Fruit fly (Drosophila melanogaster) whole organism, embryonic: ENCODE results near the gene CG14961.
A peak's percentile ranks its signal among the peaks of the same experiment; 100 is the strongest.

Experiments
- Ada2b ChIP-seq: fragments of 200-800 bp; sonication (Bioruptor generic); IDR thresholded peaks from 2 replicates; pipeline ENCODE4 v1.3.6; 2022; ENCODE audit warnings: missing biosample characterization, missing genetic modification characterization
- B-H1 ChIP-seq: fragments of 200-800 bp; sonication (Bioruptor generic); IDR thresholded peaks from 3 replicates; pipeline ENCODE4 v1.3.6; 2022; ENCODE audit warnings: missing biosample characterization, missing genetic modification characterization
- CG10565 ChIP-seq: fragments of 200-800 bp; sonication (Bioruptor generic); optimal IDR thresholded peaks from 3 replicates; lab custom pipeline; 2016; ENCODE audit warnings: missing biosample characterization, mild to moderate bottlenecking, missing genetic modification characterization
- CG11247 ChIP-seq: fragments of 200-800 bp; sonication (Bioruptor generic); IDR thresholded peaks from 2 replicates; pipeline ENCODE4 v1.3.6; 2022; ENCODE audit warnings: missing biosample characterization, missing genetic modification characterization
- CG11398 ChIP-seq: fragments of 200-800 bp; sonication (Bioruptor generic); optimal IDR thresholded peaks from 2 replicates; lab custom pipeline; 2016; ENCODE audit warnings: missing biosample characterization, missing genetic modification characterization
- CG12104 ChIP-seq: fragments of 200-800 bp; sonication (Bioruptor generic); optimal IDR thresholded peaks from 3 replicates; lab custom pipeline; 2016; ENCODE audit warnings: missing biosample characterization, missing genetic modification characterization
- CG13296 ChIP-seq: fragments of 200-800 bp; sonication (Bioruptor generic); optimal IDR thresholded peaks from 3 replicates; lab custom pipeline; 2018; ENCODE audit warnings: missing biosample characterization, mild to moderate bottlenecking, missing genetic modification characterization
- CG13624 ChIP-seq: fragments of 200-800 bp; sonication (Bioruptor generic); optimal IDR thresholded peaks from 2 replicates; lab custom pipeline; 2016; ENCODE audit warnings: missing biosample characterization, missing genetic modification characterization
- CG15696 ChIP-seq: fragments of 200-800 bp; sonication (Bioruptor generic); optimal IDR thresholded peaks from 2 replicates; lab custom pipeline; 2019; ENCODE audit warnings: missing biosample characterization, mild to moderate bottlenecking, missing genetic modification characterization, moderate library complexity
- CG1602 ChIP-seq: fragments of 200-800 bp; sonication (Bioruptor generic); optimal IDR thresholded peaks from 3 replicates; lab custom pipeline; 2016; ENCODE audit warnings: missing biosample characterization, missing genetic modification characterization
- CG1832 ChIP-seq: fragments of 200-800 bp; sonication (Bioruptor generic); optimal IDR thresholded peaks from 2 replicates; lab custom pipeline; 2017; ENCODE audit warnings: missing biosample characterization, mild to moderate bottlenecking, missing genetic modification characterization, inconsistent platforms
- CG18476 ChIP-seq: fragments of 200-800 bp; sonication (Bioruptor generic); optimal IDR thresholded peaks from 2 replicates; lab custom pipeline; 2016; ENCODE audit warnings: missing biosample characterization, mild to moderate bottlenecking, missing genetic modification characterization
- CG2129 ChIP-seq: fragments of 200-800 bp; sonication (Bioruptor generic); IDR thresholded peaks from 2 replicates; pipeline ENCODE4 v1.3.6; 2022; ENCODE audit warnings: missing biosample characterization, missing genetic modification characterization; ENCODE audit not compliant: partially characterized antibody
- CG30403 ChIP-seq: fragments of 200-800 bp; sonication (Bioruptor generic); optimal IDR thresholded peaks from 3 replicates; lab custom pipeline; 2016; ENCODE audit warnings: missing biosample characterization, missing genetic modification characterization
- CG31388 ChIP-seq: fragments of 200-800 bp; sonication (Bioruptor generic); optimal IDR thresholded peaks from 2 replicates; lab custom pipeline; 2016; ENCODE audit warnings: missing biosample characterization, missing genetic modification characterization
- CG8089 ChIP-seq: fragments of 200-800 bp; sonication (Bioruptor generic); optimal IDR thresholded peaks from 3 replicates; lab custom pipeline; 2016; ENCODE audit warnings: missing biosample characterization, missing genetic modification characterization
- CG9876 ChIP-seq: fragments of 200-800 bp; sonication (Bioruptor generic); optimal IDR thresholded peaks from 2 replicates; lab custom pipeline; 2016; ENCODE audit warnings: missing biosample characterization, missing genetic modification characterization
- Deaf1 ChIP-seq: fragments of 200-800 bp; optimal IDR thresholded peaks from 3 replicates; lab custom pipeline; 2019; ENCODE audit warnings: missing biosample characterization, mild to moderate bottlenecking, missing genetic modification characterization, moderate library complexity
- Dref ChIP-seq: fragments of 200-800 bp; sonication (Bioruptor generic); IDR thresholded peaks from 2 replicates; pipeline ENCODE4 v1.3.6; 2022; ENCODE audit warnings: missing biosample characterization, missing genetic modification characterization
- Drgx ChIP-seq: fragments of 200-800 bp; sonication (Bioruptor generic); IDR thresholded peaks from 2 replicates; pipeline ENCODE4 v1.3.6; 2022; ENCODE audit warnings: missing biosample characterization, missing genetic modification characterization
- H15 ChIP-seq: fragments of 200-800 bp; sonication (Bioruptor generic); IDR thresholded peaks from 3 replicates; pipeline ENCODE4 v1.3.6; 2022; ENCODE audit warnings: missing biosample characterization, missing genetic modification characterization
- Hand ChIP-seq: fragments of 200-800 bp; sonication (Bioruptor generic); optimal IDR thresholded peaks from 2 replicates; lab custom pipeline; 2017; ENCODE audit warnings: mild to moderate bottlenecking, missing biosample characterization, missing genetic modification reagents, missing genetic modification characterization
- Lhr ChIP-seq: fragments of 200-800 bp; sonication (Bioruptor generic); optimal IDR thresholded peaks from 3 replicates; lab custom pipeline; 2017; ENCODE audit warnings: mild to moderate bottlenecking, missing biosample characterization, missing genetic modification reagents, missing genetic modification characterization
- Meics ChIP-seq: fragments of 200-800 bp; sonication (Bioruptor generic); optimal IDR thresholded peaks from 2 replicates; lab custom pipeline; 2017; ENCODE audit warnings: missing biosample characterization, mild to moderate bottlenecking, missing genetic modification characterization
- NfI ChIP-seq: fragments of 200-800 bp; sonication (Bioruptor generic); optimal IDR thresholded peaks from 3 replicates; lab custom pipeline; 2018; ENCODE audit warnings: missing biosample characterization, mild to moderate bottlenecking, missing genetic modification characterization, moderate library complexity
- Poxn ChIP-seq: fragments of 200-800 bp; sonication (Bioruptor generic); IDR thresholded peaks from 2 replicates; pipeline ENCODE4 v1.3.6; 2022; ENCODE audit warnings: missing biosample characterization, missing genetic modification characterization
- Six4 ChIP-seq: fragments of 200-800 bp; sonication (Bioruptor generic); optimal IDR thresholded peaks from 2 replicates; lab custom pipeline; 2016; ENCODE audit warnings: missing biosample characterization, missing genetic modification characterization
- TFAM ChIP-seq: fragments of 200-800 bp; sonication (Bioruptor generic); optimal IDR thresholded peaks from 2 replicates; lab custom pipeline; 2017; ENCODE audit warnings: missing biosample characterization, missing genetic modification characterization, inconsistent platforms
- Vsx1 ChIP-seq: fragments of 200-800 bp; sonication (Bioruptor generic); optimal IDR thresholded peaks from 2 replicates; lab custom pipeline; 2017; ENCODE audit warnings: missing biosample characterization, mild to moderate bottlenecking, missing genetic modification characterization, missing genetic modification reagents
- amos ChIP-seq: fragments of 200-800 bp; sonication (Bioruptor generic); IDR thresholded peaks from 2 replicates; pipeline ENCODE4 v1.3.6; 2022; ENCODE audit warnings: missing biosample characterization, missing genetic modification characterization; ENCODE audit not compliant: partially characterized antibody
- cato ChIP-seq: fragments of 200-800 bp; sonication (Bioruptor generic); optimal IDR thresholded peaks from 2 replicates; lab custom pipeline; 2016; ENCODE audit warnings: missing biosample characterization, missing genetic modification characterization, borderline replicate concordance
- crol ChIP-seq: fragments of 200-800 bp; sonication (Bioruptor generic); IDR thresholded peaks from 2 replicates; pipeline ENCODE4 v1.3.6; 2022; ENCODE audit warnings: missing biosample characterization, missing genetic modification characterization
- dmrt11E ChIP-seq: fragments of 200-800 bp; sonication (Bioruptor generic); optimal IDR thresholded peaks from 3 replicates; lab custom pipeline; 2018; ENCODE audit warnings: missing biosample characterization, mild to moderate bottlenecking, missing genetic modification characterization, moderate library complexity
- exex ChIP-seq: fragments of 200-800 bp; sonication (Bioruptor generic); optimal IDR thresholded peaks from 4 replicates; lab custom pipeline; 2018; ENCODE audit warnings: missing biosample characterization, mild to moderate bottlenecking, missing genetic modification characterization, moderate library complexity
- gcm2 ChIP-seq: fragments of 200-800 bp; sonication (Bioruptor generic); optimal IDR thresholded peaks from 2 replicates; lab custom pipeline; 2016; ENCODE audit warnings: missing biosample characterization, missing genetic modification characterization
- gem ChIP-seq: fragments of 200-800 bp; sonication (Bioruptor generic); optimal IDR thresholded peaks from 2 replicates; lab custom pipeline; 2019; ENCODE audit warnings: missing biosample characterization, mild to moderate bottlenecking, missing genetic modification characterization, moderate library complexity
- gt ChIP-seq: fragments of 200-800 bp; sonication (Bioruptor generic); IDR thresholded peaks from 2 replicates; pipeline ENCODE4 v1.3.6; 2022; ENCODE audit warnings: missing biosample characterization, missing genetic modification characterization
- lbe ChIP-seq: fragments of 200-800 bp; sonication (Bioruptor generic); optimal IDR thresholded peaks from 2 replicates; lab custom pipeline; 2016; ENCODE audit warnings: missing biosample characterization, mild to moderate bottlenecking, missing genetic modification characterization
- lola ChIP-seq, 3 experiments: fragments of >200 bp in 2 of 3; fragments of 200-800 bp in 1 of 3; sonication (Bioruptor generic) in 1 of 3; optimal IDR thresholded peaks; 2 replicates each; lab custom pipeline; 2017 to 2019; ENCODE audit warnings: missing biosample characterization in 3 of 3, missing genetic modification characterization in 3 of 3, mild to moderate bottlenecking in 1 of 3, moderate library complexity in 1 of 3
- luna ChIP-seq: fragments of 200-800 bp; sonication (Bioruptor generic); optimal IDR thresholded peaks from 2 replicates; lab custom pipeline; 2016; ENCODE audit warnings: missing biosample characterization, missing genetic modification characterization
- otp ChIP-seq: fragments of 200-800 bp; sonication (Bioruptor generic); IDR thresholded peaks from 3 replicates; pipeline ENCODE4, ENCODE4 v1.3.6; 2022; ENCODE audit warnings: missing biosample characterization, missing genetic modification characterization
- peb ChIP-seq: fragments of 200-800 bp; sonication (Bioruptor generic); IDR thresholded peaks from 2 replicates; pipeline ENCODE4 v1.3.6; 2022; ENCODE audit warnings: missing biosample characterization, missing genetic modification characterization
- ro ChIP-seq: fragments of 200-800 bp; sonication (Bioruptor generic); IDR thresholded peaks from 2 replicates; pipeline ENCODE4 v1.3.6; 2022; ENCODE audit warnings: missing biosample characterization, missing genetic modification characterization
- sens ChIP-seq: fragments of 200-800 bp; sonication (Bioruptor generic); peaks from one replicate; lab custom pipeline; 2016; ENCODE audit warnings: missing biosample characterization, missing genetic modification characterization
- sisA ChIP-seq: fragments of 200-800 bp; sonication (Bioruptor generic); IDR thresholded peaks from 2 replicates; pipeline ENCODE4 v1.3.6; 2022; ENCODE audit warnings: missing biosample characterization, missing genetic modification characterization
- tin ChIP-seq: fragments of 200-800 bp; sonication (Bioruptor generic); optimal IDR thresholded peaks from 3 replicates; lab custom pipeline; 2016; ENCODE audit warnings: missing biosample characterization, missing genetic modification characterization
- tio ChIP-seq: fragments of 200-800 bp; sonication (Bioruptor generic); optimal IDR thresholded peaks from 2 replicates; lab custom pipeline; 2017; ENCODE audit warnings: missing biosample characterization, missing genetic modification characterization, inconsistent platforms
- tna ChIP-seq: fragments of 200-800 bp; sonication (Bioruptor generic); IDR thresholded peaks from 2 replicates; pipeline ENCODE4 v1.3.6; 2022; ENCODE audit warnings: missing biosample characterization, missing genetic modification characterization; ENCODE audit not compliant: partially characterized antibody
- vvl ChIP-seq: fragments of 200-800 bp; sonication (Bioruptor generic); IDR thresholded peaks from 2 replicates; pipeline ENCODE4 v1.3.6; 2022; ENCODE audit warnings: missing biosample characterization, missing genetic modification characterization

Gene CG14961

dm6 chr3L:3283264-3283663 lies 46.6 kb upstream of the CG14961 start (continued):
- no peak for TF ChIP-seq otp (GFP tag; lab: Robert Waterston, UW)
- TF ChIP-seq Vsx1 (GFP tag; lab: Kevin White, UChicago): no peak
- no peak for TF ChIP-seq CG31388 (GFP tag; lab: Kevin White, UChicago)
- TF ChIP-seq CG15696 (tag; lab: Kevin White, UChicago): no peak
- TF ChIP-seq CG12104 (GFP tag; lab: Kevin White, UChicago): no peak
- no peak for TF ChIP-seq tio
- no peak for TF ChIP-seq exex (tag; lab: Kevin White, UChicago)
- no peak for TF ChIP-seq Meics
- no peak for TF ChIP-seq NfI (GFP tag; lab: Kevin White, UChicago)
- TF ChIP-seq CG10565 (GFP tag; lab: Kevin White, UChicago): no peak

- TF ChIP-seq crol (GFP tag; lab: Robert Waterston, UW) (no peak), CG11247 (no peak), Drgx (GFP tag; lab: Robert Waterston, UW) (peak; percentile 14; the same call in 1 of the 2 replicates), CG2129 (GFP tag; lab: Robert Waterston, UW) (no peak), gem (peak; percentile 14), sens (peak; percentile 57)
Observed at dm6 chr3L:3284900-3285299, 45.0 kb upstream of the CG14961 start.

- TF ChIP-seq ro (GFP tag; lab: Robert Waterston, UW): no peak
- TF ChIP-seq luna (GFP tag; lab: Kevin White, UChicago): no peak
- TF ChIP-seq lola (GFP tag; optimal IDR thresholded peaks at IDR 0.05; lab: Kevin White, UChicago): no peak
- no peak for TF ChIP-seq CG13296 (GFP tag; lab: Kevin White, UChicago)
- no peak for TF ChIP-seq CG18476 (GFP tag; lab: Kevin White, UChicago)
- peak; percentile 22; the same call in 1 of the 2 replicates for TF ChIP-seq vvl
- TF ChIP-seq peb (GFP tag; lab: Robert Waterston, UW): no peak
- TF ChIP-seq gcm2 (GFP tag; lab: Kevin White, UChicago): no peak
- TF ChIP-seq CG2129 (GFP tag; lab: Robert Waterston, UW): no peak
- no peak for TF ChIP-seq gt (GFP tag; lab: Robert Waterston, UW)
- no peak for TF ChIP-seq CG30403 (GFP tag; lab: Kevin White, UChicago)
- no peak for TF ChIP-seq CG9876 (GFP tag; lab: Kevin White, UChicago)
- no peak for TF ChIP-seq tna
- no peak for TF ChIP-seq Lhr (GFP tag; lab: Kevin White, UChicago)
- no peak for TF ChIP-seq CG8089
- no peak for TF ChIP-seq dmrt11E (tag; lab: Kevin White, UChicago)
- TF ChIP-seq Dref (GFP tag; lab: Robert Waterston, UW): no peak
- TF ChIP-seq B-H1 (GFP tag; lab: Robert Waterston, UW): no peak; the same call in 2 of the 3 replicates
- no peak for TF ChIP-seq CG1602 (GFP tag; lab: Kevin White, UChicago)
- TF ChIP-seq CG13624 (GFP tag; lab: Kevin White, UChicago): no peak
- peak; percentile 60 for TF ChIP-seq tin (GFP tag; lab: Kevin White, UChicago)
- peak; percentile 42 for TF ChIP-seq Six4 (GFP tag; lab: Kevin White, UChicago)
- no peak for TF ChIP-seq CG1832 (GFP tag; lab: Kevin White, UChicago)
- TF ChIP-seq Deaf1 (tag; lab: Kevin White, UChicago): no peak
- no peak; the same call in 1 of the 2 replicates for TF ChIP-seq amos (GFP tag; lab: Robert Waterston, UW)
- no peak for TF ChIP-seq Poxn (GFP tag; lab: Robert Waterston, UW)
- TF ChIP-seq cato (GFP tag; lab: Kevin White, UChicago): no peak
- TF ChIP-seq lbe (GFP tag; lab: Kevin White, UChicago): no peak
- TF ChIP-seq CG11398 (GFP tag; lab: Kevin White, UChicago): no peak
- TF ChIP-seq sisA (GFP tag; lab: Robert Waterston, UW): peak; percentile 56
- TF ChIP-seq TFAM: no peak
- TF ChIP-seq Hand (GFP tag; lab: Kevin White, UChicago): no peak
- no peak; the same call in 1 of the 2 replicates for TF ChIP-seq Ada2b (GFP tag; lab: Robert Waterston, UW)
- peak; percentile 42; the same call in 1 of the 3 replicates for TF ChIP-seq H15
Observed at dm6 chr3L:3288414-3288813, 41.4 kb upstream of the CG14961 start.
